Fruit fly (Drosophila melanogaster) whole organism, embryonic: ENCODE data around the gene smid.

Experiments
- BEAF-32 ChIP-seq: fragments of 200-800 bp; sonication (Bioruptor generic); optimal IDR thresholded peaks from 3 replicates; lab custom pipeline; 2017; ENCODE audit warnings: missing biosample characterization, missing genetic modification characterization, mild to moderate bottlenecking, moderate library complexity, missing genetic modification reagents
- CG10147 ChIP-seq: fragments of 200-800 bp; sonication (Bioruptor generic); optimal IDR thresholded peaks from 2 replicates; lab custom pipeline; 2019; ENCODE audit warnings: missing biosample characterization, mild to moderate bottlenecking, missing genetic modification characterization, moderate library complexity
- CG1024 ChIP-seq: fragments of 200-800 bp; sonication (Bioruptor generic); IDR thresholded peaks from 2 replicates; pipeline ENCODE4 v1.3.6; 2022; ENCODE audit warnings: missing biosample characterization, missing genetic modification characterization
- CG10565 ChIP-seq: fragments of 200-800 bp; sonication (Bioruptor generic); optimal IDR thresholded peaks from 3 replicates; lab custom pipeline; 2016; ENCODE audit warnings: missing biosample characterization, mild to moderate bottlenecking, missing genetic modification characterization
- CG11696 ChIP-seq: fragments of 200-800 bp; sonication (Bioruptor generic); IDR thresholded peaks from 2 replicates; pipeline ENCODE4 v1.3.6; 2022; ENCODE audit warnings: missing biosample characterization, missing genetic modification characterization
- CG11723 ChIP-seq: fragments of 200-800 bp; sonication (Bioruptor generic); optimal IDR thresholded peaks from 2 replicates; lab custom pipeline; 2017; ENCODE audit warnings: missing biosample characterization, mild to moderate bottlenecking, missing genetic modification characterization
- CG12104 ChIP-seq: fragments of 200-800 bp; sonication (Bioruptor generic); optimal IDR thresholded peaks from 3 replicates; lab custom pipeline; 2016; ENCODE audit warnings: missing biosample characterization, missing genetic modification characterization
- CG12155 ChIP-seq: fragments of 200-800 bp; sonication (Bioruptor generic); optimal IDR thresholded peaks from 3 replicates; lab custom pipeline; 2016; ENCODE audit warnings: missing biosample characterization, missing genetic modification characterization
- CG12219 ChIP-seq: fragments of 200-800 bp; sonication (Bioruptor generic); optimal IDR thresholded peaks from 3 replicates; lab custom pipeline; 2018; ENCODE audit warnings: missing biosample characterization, mild to moderate bottlenecking, missing genetic modification characterization
- CG12391 ChIP-seq: fragments of 200-800 bp; sonication (Bioruptor generic); optimal IDR thresholded peaks from 3 replicates; lab custom pipeline; 2018; ENCODE audit warnings: missing biosample characterization, mild to moderate bottlenecking, missing genetic modification characterization, moderate library complexity
- CG14014 ChIP-seq: fragments of 200-800 bp; sonication (Bioruptor generic); IDR thresholded peaks from 2 replicates; pipeline ENCODE4 v1.3.6; 2022; ENCODE audit warnings: missing biosample characterization, missing genetic modification characterization
- CG14667 ChIP-seq: fragments of 200-800 bp; sonication (Bioruptor generic); IDR thresholded peaks from 2 replicates; pipeline ENCODE4 v1.3.6; 2022; ENCODE audit warnings: missing biosample characterization, missing genetic modification characterization
- CG15514 ChIP-seq: fragments of 200-800 bp; sonication (Bioruptor generic); optimal IDR thresholded peaks from 3 replicates; lab custom pipeline; 2017; ENCODE audit warnings: missing biosample characterization, missing genetic modification characterization, mild to moderate bottlenecking, moderate library complexity, missing genetic modification reagents
- CG16815 ChIP-seq: fragments of 200-800 bp; sonication (Bioruptor generic); optimal IDR thresholded peaks from 3 replicates; lab custom pipeline; 2017; ENCODE audit warnings: missing biosample characterization, mild to moderate bottlenecking, missing genetic modification characterization
- CG18619 ChIP-seq: fragments of 200-800 bp; sonication (Bioruptor generic); optimal IDR thresholded peaks from 3 replicates; lab custom pipeline; 2017; ENCODE audit warnings: missing biosample characterization, mild to moderate bottlenecking, missing genetic modification characterization
- CG2129 ChIP-seq: fragments of 200-800 bp; sonication (Bioruptor generic); IDR thresholded peaks from 2 replicates; pipeline ENCODE4 v1.3.6; 2022; ENCODE audit warnings: missing biosample characterization, missing genetic modification characterization; ENCODE audit not compliant: partially characterized antibody
- CG30403 ChIP-seq: fragments of 200-800 bp; sonication (Bioruptor generic); optimal IDR thresholded peaks from 3 replicates; lab custom pipeline; 2016; ENCODE audit warnings: missing biosample characterization, missing genetic modification characterization
- CG3838 ChIP-seq: fragments of 200-800 bp; sonication (Bioruptor generic); optimal IDR thresholded peaks from 3 replicates; lab custom pipeline; 2016; ENCODE audit warnings: missing biosample characterization, missing genetic modification characterization
- CG6791 ChIP-seq: fragments of 200-800 bp; sonication (Bioruptor generic); IDR thresholded peaks from 3 replicates; pipeline ENCODE4 v1.3.6; 2022; ENCODE audit warnings: missing biosample characterization, missing genetic modification characterization; ENCODE audit not compliant: partially characterized antibody
- CG7372 ChIP-seq: fragments of 200-800 bp; sonication (Bioruptor generic); IDR thresholded peaks from 2 replicates; pipeline ENCODE4 v1.3.6; 2022; ENCODE audit warnings: missing biosample characterization, missing genetic modification characterization
- CG8944 ChIP-seq: fragments of 200-800 bp; sonication (Bioruptor generic); optimal IDR thresholded peaks from 3 replicates; lab custom pipeline; 2016; ENCODE audit warnings: missing biosample characterization, missing genetic modification characterization
- CG9609 ChIP-seq: fragments of 200-800 bp; sonication (Bioruptor generic); optimal IDR thresholded peaks from 3 replicates; lab custom pipeline; 2016; ENCODE audit warnings: missing biosample characterization, missing genetic modification characterization
- Deaf1 ChIP-seq: fragments of 200-800 bp; optimal IDR thresholded peaks from 3 replicates; lab custom pipeline; 2019; ENCODE audit warnings: missing biosample characterization, mild to moderate bottlenecking, missing genetic modification characterization, moderate library complexity
- Doc3 ChIP-seq: fragments of 200-800 bp; sonication (Bioruptor generic); IDR thresholded peaks from 3 replicates; pipeline ENCODE4 v1.3.6; 2022; ENCODE audit warnings: missing biosample characterization, missing genetic modification characterization; ENCODE audit not compliant: partially characterized antibody
- Fer1 ChIP-seq: fragments of 200-800 bp; sonication (Bioruptor generic); optimal IDR thresholded peaks from 2 replicates; lab custom pipeline; 2017; ENCODE audit warnings: missing biosample characterization, mild to moderate bottlenecking, missing genetic modification characterization
- HLHmδ ChIP-seq: fragments of 200-800 bp; sonication (Bioruptor generic); optimal IDR thresholded peaks from 2 replicates; lab custom pipeline; 2018; ENCODE audit warnings: missing biosample characterization, mild to moderate bottlenecking, missing genetic modification characterization, moderate library complexity
- Hmx ChIP-seq: fragments of 200-800 bp; sonication (Bioruptor generic); optimal IDR thresholded peaks from 2 replicates; lab custom pipeline; 2016; ENCODE audit warnings: missing biosample characterization, missing genetic modification characterization
- Hr39 ChIP-seq: fragments of >200 bp; optimal IDR thresholded peaks from 2 replicates; lab custom pipeline; 2017
- Med ChIP-seq: fragments of 200-800 bp; sonication (Bioruptor generic); peaks from one replicate; lab custom pipeline; 2016; ENCODE audit warnings: missing biosample characterization, missing genetic modification characterization, mild to moderate bottlenecking, inconsistent platforms, moderate library complexity
- NC2α ChIP-seq: fragments of 200-800 bp; sonication (Bioruptor generic); optimal IDR thresholded peaks from 2 replicates; lab custom pipeline; 2016; ENCODE audit warnings: missing biosample characterization, missing genetic modification characterization
- ato ChIP-seq: fragments of 200-800 bp; sonication (Bioruptor generic); IDR thresholded peaks from 2 replicates; pipeline ENCODE4 v1.3.6; 2022; ENCODE audit warnings: missing biosample characterization, missing genetic modification characterization; ENCODE audit not compliant: partially characterized antibody
- bab2 ChIP-seq: fragments of 200-800 bp; sonication (Bioruptor generic); optimal IDR thresholded peaks from 2 replicates; lab custom pipeline; 2016; ENCODE audit warnings: missing biosample characterization, missing genetic modification characterization
- bbx ChIP-seq: fragments of 200-800 bp; sonication (Bioruptor generic); IDR thresholded peaks from 2 replicates; pipeline ENCODE4 v1.3.6; 2022; ENCODE audit warnings: missing biosample characterization, missing genetic modification characterization; ENCODE audit not compliant: partially characterized antibody
- bowl ChIP-seq: fragments of 200-800 bp; sonication (Bioruptor generic); IDR thresholded peaks from 2 replicates; pipeline ENCODE4 v1.3.6; 2022; ENCODE audit warnings: missing biosample characterization, missing genetic modification characterization
- cg ChIP-seq: fragments of 200-800 bp; sonication (Bioruptor generic); optimal IDR thresholded peaks from 3 replicates; lab custom pipeline; 2019; ENCODE audit warnings: missing biosample characterization, mild to moderate bottlenecking, missing genetic modification characterization, moderate library complexity
- corto ChIP-seq: fragments of 200-800 bp; sonication (Bioruptor generic); optimal IDR thresholded peaks from 2 replicates; lab custom pipeline; 2016; ENCODE audit warnings: missing biosample characterization, mild to moderate bottlenecking, missing genetic modification characterization, moderate library complexity
- dati ChIP-seq: fragments of 200-800 bp; sonication (Bioruptor generic); IDR thresholded peaks from 2 replicates; pipeline ENCODE4 v1.3.6; 2022; ENCODE audit warnings: missing biosample characterization, missing genetic modification characterization
- gce ChIP-seq: fragments of 200-800 bp; sonication (Bioruptor generic); IDR thresholded peaks from 3 replicates; pipeline ENCODE4 v1.3.6; 2022; ENCODE audit warnings: missing biosample characterization, missing genetic modification characterization
- grau ChIP-seq: fragments of 200-800 bp; optimal IDR thresholded peaks from 3 replicates; lab custom pipeline; 2019; ENCODE audit warnings: missing biosample characterization, mild to moderate bottlenecking, missing genetic modification characterization, moderate library complexity
- hbn ChIP-seq: fragments of 200-800 bp; sonication (Bioruptor generic); IDR thresholded peaks from 2 replicates; pipeline ENCODE4 v1.3.6; 2022; ENCODE audit warnings: missing biosample characterization, missing genetic modification characterization; ENCODE audit not compliant: partially characterized antibody
- hth ChIP-seq: fragments of >200 bp; optimal IDR thresholded peaks from 2 replicates; lab custom pipeline; 2017; ENCODE audit warnings: inconsistent platforms
- lab ChIP-seq: fragments of 200-800 bp; sonication (Bioruptor generic); optimal IDR thresholded peaks from 3 replicates; lab custom pipeline; 2017; ENCODE audit warnings: missing biosample characterization, missing genetic modification characterization, mild to moderate bottlenecking, moderate library complexity, missing genetic modification reagents
- maf-S ChIP-seq: fragments of 200-800 bp; sonication (Bioruptor generic); optimal IDR thresholded peaks from 2 replicates; lab custom pipeline; 2016; ENCODE audit warnings: missing biosample characterization, missing genetic modification characterization
- mirr ChIP-seq: fragments of 200-800 bp; sonication (Bioruptor generic); optimal IDR thresholded peaks from 3 replicates; lab custom pipeline; 2018; ENCODE audit warnings: missing biosample characterization, mild to moderate bottlenecking, missing genetic modification characterization
- phol ChIP-seq: fragments of 200-800 bp; sonication (Bioruptor generic); optimal IDR thresholded peaks from 3 replicates; lab custom pipeline; 2018; ENCODE audit warnings: missing biosample characterization, mild to moderate bottlenecking, missing genetic modification characterization, moderate library complexity
- rib ChIP-seq: fragments of 200-800 bp; sonication (Bioruptor generic); IDR thresholded peaks from 2 replicates; pipeline ENCODE4 v1.3.6; 2022; ENCODE audit warnings: missing biosample characterization, missing genetic modification characterization
- seq ChIP-seq: fragments of 200-800 bp; sonication (Bioruptor generic); IDR thresholded peaks from 2 replicates; pipeline ENCODE4 v1.3.6; 2022; ENCODE audit warnings: missing biosample characterization, missing genetic modification characterization
- sim ChIP-seq: fragments of 200-800 bp; sonication (Bioruptor generic); IDR thresholded peaks from 2 replicates; pipeline ENCODE4 v1.3.6; 2022; ENCODE audit warnings: missing biosample characterization, missing genetic modification characterization
- sr ChIP-seq: fragments of 200-800 bp; sonication (Bioruptor generic); IDR thresholded peaks from 3 replicates; pipeline ENCODE4 v1.3.6; 2022; ENCODE audit warnings: missing biosample characterization, missing genetic modification characterization
- stc ChIP-seq: fragments of 200-800 bp; sonication (Bioruptor generic); IDR thresholded peaks from 2 replicates; pipeline ENCODE4 v1.3.6; 2022; ENCODE audit warnings: missing biosample characterization, missing genetic modification characterization

Gene smid

DNA sequence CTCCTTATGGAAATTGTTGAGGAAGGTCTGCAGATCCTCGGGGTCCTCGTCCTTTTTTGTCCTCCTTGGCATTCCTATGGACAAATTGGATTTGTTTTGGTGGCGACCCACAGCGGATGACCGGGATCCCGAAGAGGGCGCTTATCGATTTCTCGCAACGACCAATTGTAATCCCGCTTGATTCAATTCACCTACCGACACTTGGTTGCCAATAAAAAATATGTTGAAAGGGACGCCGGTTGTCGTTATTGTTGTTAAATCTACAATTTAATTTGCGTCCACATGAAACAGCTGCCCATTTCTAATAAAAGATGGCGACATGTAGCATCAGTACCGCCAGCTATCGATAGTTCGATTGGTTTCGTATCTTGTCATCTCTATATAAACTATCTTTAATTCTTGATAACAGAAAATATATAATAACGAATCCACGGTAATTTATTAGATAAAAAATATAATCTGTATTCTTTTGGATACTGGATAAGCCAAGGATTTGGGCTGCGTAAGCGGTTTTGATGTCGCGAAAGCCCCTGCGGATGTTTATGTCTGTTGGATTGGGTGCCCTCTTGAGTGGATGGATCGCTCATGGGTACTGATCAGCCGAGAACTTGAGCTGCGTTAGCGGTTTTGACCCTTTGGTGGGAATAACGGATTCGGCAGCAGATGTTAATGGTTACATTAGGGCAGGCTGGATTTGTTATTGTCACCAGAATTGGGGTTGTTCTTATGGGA, 24.9 kb upstream of the smid start, which contains the start of gene CTCF (continued):
- no peak for TF ChIP-seq CG14667 (GFP tag; lab: Robert Waterston, UW)
- no peak for TF ChIP-seq CG11696 (GFP tag; lab: Robert Waterston, UW)
- TF ChIP-seq rib (GFP tag; lab: Robert Waterston, UW): no peak
- no peak for TF ChIP-seq maf-S (GFP tag; lab: Kevin White, UChicago)
- no peak for TF ChIP-seq dati
- peak; percentile 43 for TF ChIP-seq CG30403 (GFP tag; lab: Kevin White, UChicago)
- no peak for TF ChIP-seq hth
- peak; percentile 91 for TF ChIP-seq bbx (GFP tag; lab: Robert Waterston, UW)
- peak; percentile 62 for TF ChIP-seq Fer1 (GFP tag; lab: Kevin White, UChicago)
- peak; percentile 13 for TF ChIP-seq bab2 (GFP tag; lab: Kevin White, UChicago)
- peak; percentile 40 for TF ChIP-seq CG9609
- no peak for TF ChIP-seq ato (GFP tag; lab: Robert Waterston, UW)
- TF ChIP-seq CG12391 (tag; lab: Kevin White, UChicago): peak; percentile 43
- peak; percentile 9 for TF ChIP-seq lab (GFP tag; lab: Kevin White, UChicago)
- no peak for TF ChIP-seq CG16815 (GFP tag; lab: Kevin White, UChicago)
- no peak for TF ChIP-seq CG10565 (GFP tag; lab: Kevin White, UChicago)
- no peak for TF ChIP-seq Deaf1 (tag; lab: Kevin White, UChicago)
- peak; percentile 84 for TF ChIP-seq Doc3
- TF ChIP-seq CG10147: peak; percentile 32
- peak; percentile 61 for TF ChIP-seq hbn (GFP tag; lab: Robert Waterston, UW)
- TF ChIP-seq Hr39 (lab: Kevin White, UChicago): no peak
- no peak for TF ChIP-seq cg (GFP tag; lab: Kevin White, UChicago)
- TF ChIP-seq CG7372: no peak
- peak; percentile 95 for TF ChIP-seq CG15514 (GFP tag; lab: Kevin White, UChicago)
- TF ChIP-seq CG8944 (GFP tag; lab: Kevin White, UChicago): peak; percentile 41
- no peak for TF ChIP-seq HLHmδ (GFP tag; lab: Kevin White, UChicago)
- peak; percentile 30 for TF ChIP-seq CG12155
- peak; percentile 52 for TF ChIP-seq grau (tag; lab: Kevin White, UChicago)
- TF ChIP-seq corto: no peak
- peak; percentile 88 for TF ChIP-seq Med (GFP tag; lab: Kevin White, UChicago)
- TF ChIP-seq sr (GFP tag; lab: Robert Waterston, UW): no peak
- TF ChIP-seq CG3838 (GFP tag; lab: Kevin White, UChicago): no peak
- TF ChIP-seq mirr (GFP tag; lab: Kevin White, UChicago): peak; percentile 56
- peak; percentile 62; the same call in 1 of the 3 replicates for TF ChIP-seq gce (GFP tag; lab: Robert Waterston, UW)
- 0 out of 2 replicates have a peak, but pooled peaks have one; percentile 6 for TF ChIP-seq CG14014
- TF ChIP-seq NC2α (GFP tag; lab: Kevin White, UChicago): peak; percentile 43
- TF ChIP-seq seq (GFP tag; lab: Robert Waterston, UW): 0 out of 2 replicates have a peak, but pooled peaks have one; percentile 8
- peak; percentile 63 for TF ChIP-seq CG2129 (GFP tag; lab: Robert Waterston, UW)
- TF ChIP-seq CG1024 (GFP tag; lab: Robert Waterston, UW): peak; percentile 13; the same call in 1 of the 2 replicates
- TF ChIP-seq Hmx (GFP tag; lab: Kevin White, UChicago): no peak
- peak; percentile 68; the same call in 1 of the 3 replicates for TF ChIP-seq CG6791 (GFP tag; lab: Robert Waterston, UW)
- TF ChIP-seq CG18619 (GFP tag; lab: Kevin White, UChicago): peak; percentile 7
- TF ChIP-seq CG12104: no peak
- TF ChIP-seq stc (GFP tag; lab: Robert Waterston, UW): no peak
- peak; percentile 100 for TF ChIP-seq phol (tag; lab: Kevin White, UChicago)
- no peak for TF ChIP-seq CG11723 (GFP tag; lab: Kevin White, UChicago)
- no peak for TF ChIP-seq bowl (GFP tag; lab: Robert Waterston, UW)
- TF ChIP-seq sim (GFP tag; lab: Robert Waterston, UW): no peak
- TF ChIP-seq CG12219 (GFP tag; lab: Kevin White, UChicago): no peak
- peak; percentile 85 for TF ChIP-seq BEAF-32 (GFP tag; lab: Kevin White, UChicago)
